Fruit fly (Drosophila melanogaster): Measurements from ENCODE around the gene promL.
A peak's percentile ranks its signal among the peaks of the same experiment; 100 is the strongest.

Gene promL

DNA sequence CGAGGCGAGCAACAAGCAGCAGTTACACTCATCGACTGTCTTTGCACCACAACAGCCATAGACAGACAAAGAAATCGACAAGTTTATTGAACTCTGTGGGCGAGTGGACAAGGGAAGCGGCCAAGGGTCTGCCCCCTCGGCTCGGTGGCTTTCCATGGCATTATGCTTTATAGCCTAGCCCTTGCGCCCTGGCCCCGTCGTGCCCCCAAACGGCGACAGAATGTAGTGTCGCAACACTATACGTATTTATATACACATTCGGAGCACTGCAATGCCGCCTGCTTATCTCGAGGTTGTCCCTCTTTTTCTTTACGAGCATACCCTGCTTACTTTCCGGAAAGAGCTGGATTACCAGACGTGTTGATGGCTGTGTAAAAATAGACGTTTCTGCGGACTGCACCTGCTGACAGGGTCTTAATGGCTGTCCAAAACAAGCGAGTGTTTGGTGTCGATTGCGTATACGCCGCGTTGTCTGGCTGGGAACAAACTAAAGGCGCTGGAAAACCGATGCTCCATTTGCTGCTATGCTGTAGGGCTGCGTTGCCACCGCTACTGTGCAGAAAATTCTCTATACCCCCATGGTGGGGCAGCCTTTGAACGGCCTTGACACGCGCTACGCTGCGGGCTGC, 4.7 kb downstream of the promL start (continued):
- TF ChIP-seq lola (GFP tag; optimal IDR thresholded peaks at IDR 0.05) (no peak), gcm2 (GFP tag; optimal IDR thresholded peaks at IDR 0.05) (no peak), gem (tag; optimal IDR thresholded peaks at IDR 0.05) (peak; percentile 54), bcd (GFP tag; optimal IDR thresholded peaks at IDR 0.05) (no peak), Fer2 (tag; optimal IDR thresholded peaks at IDR 0.05) (no peak), Bteb2 (GFP tag; optimal IDR thresholded peaks at IDR 0.05) (no peak), CG9817 (tag; optimal IDR thresholded peaks at IDR 0.05) (no peak), CG14050 (GFP tag; IDR thresholded peaks at IDR 0.05) (no peak), CG33213 (GFP tag; optimal IDR thresholded peaks at IDR 0.05) (no peak), CG11696 (GFP tag; IDR thresholded peaks at IDR 0.05) (no peak), CG10979 (tag; optimal IDR thresholded peaks at IDR 0.05) (peak; percentile 13), CG4404 (GFP tag; IDR thresholded peaks at IDR 0.05) (no peak), Lhr (GFP tag; optimal IDR thresholded peaks at IDR 0.05) (no peak), sd (tag; optimal IDR thresholded peaks at IDR 0.05) (no peak), CG7928 (GFP tag; optimal IDR thresholded peaks at IDR 0.05) (no peak), Ssrp (tag; optimal IDR thresholded peaks at IDR 0.05) (no peak), ato (GFP tag; IDR thresholded peaks at IDR 0.05; ENCODE audit: partially characterized antibody) (no peak), zf30C (GFP tag; optimal IDR thresholded peaks at IDR 0.05) (no peak), fd64A (GFP tag; optimal IDR thresholded peaks at IDR 0.05) (peak; percentile 32), CG1602 (GFP tag; optimal IDR thresholded peaks at IDR 0.05) (no peak), CG15696 (tag; optimal IDR thresholded peaks at IDR 0.05) (no peak), CG30020 (tag; optimal IDR thresholded peaks at IDR 0.05) (no peak), CG11085 (GFP tag; IDR thresholded peaks at IDR 0.05) (no peak), zen (tag; optimal IDR thresholded peaks at IDR 0.05) (no peak), ftz-f1 (GFP tag; optimal IDR thresholded peaks at IDR 0.05) (peak; percentile 79), Dll (GFP tag; IDR thresholded peaks at IDR 0.05; ENCODE audit: partially characterized antibody) (no peak), mirr (GFP tag; optimal IDR thresholded peaks at IDR 0.05) (peak; percentile 6), Dad (GFP tag; optimal IDR thresholded peaks at IDR 0.05) (no peak), CG12391 (tag; optimal IDR thresholded peaks at IDR 0.05) (no peak), Sox102F (GFP tag; optimal IDR thresholded peaks at IDR 0.05) (no peak), CG15073 (GFP tag; optimal IDR thresholded peaks at IDR 0.05) (no peak), ERR (GFP tag; optimal IDR thresholded peaks at IDR 0.05) (no peak), PHDP (tag; optimal IDR thresholded peaks at IDR 0.05) (no peak), Poxn (GFP tag; IDR thresholded peaks at IDR 0.05) (no peak), E2f2 (GFP tag; IDR thresholded peaks at IDR 0.05) (no peak), CG10321 (GFP tag; IDR thresholded peaks at IDR 0.05) (no peak), CoRest (tag; optimal IDR thresholded peaks at IDR 0.05) (no peak), Rx (GFP tag; IDR thresholded peaks at IDR 0.05) (no peak)

DNA sequence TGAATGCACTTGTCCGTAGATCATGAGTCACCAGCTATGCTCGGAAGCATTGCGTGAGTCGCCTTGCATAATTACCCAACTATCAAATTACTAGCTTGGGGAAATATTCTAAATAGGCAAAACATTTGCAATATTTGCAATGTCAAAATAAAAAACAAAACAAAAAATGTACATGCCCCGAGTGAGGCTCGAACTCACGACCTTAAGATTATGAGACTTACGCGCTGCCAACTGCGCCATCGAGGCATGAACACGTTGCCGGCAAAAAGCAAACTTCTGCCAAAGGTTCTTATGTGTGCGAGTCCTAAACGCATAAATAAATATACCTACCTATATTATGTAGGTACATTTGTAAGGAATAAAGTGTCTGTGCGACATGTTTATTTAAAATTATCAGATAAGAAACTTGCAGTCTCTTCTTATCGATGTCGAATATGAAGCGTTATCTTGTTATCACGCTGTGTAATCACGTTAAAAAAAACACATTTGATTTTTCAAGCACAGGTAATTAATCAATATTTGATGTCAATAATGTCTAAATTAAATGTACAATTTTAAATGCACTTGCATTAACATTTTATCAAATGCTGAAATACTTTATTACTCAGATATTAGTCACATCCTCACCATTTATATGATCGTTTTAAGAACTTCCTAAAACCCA, 5.6 kb downstream of the promL start:
- TF ChIP-seq cad (GFP tag; optimal IDR thresholded peaks at IDR 0.05) (no peak), CG17829 (tag; optimal IDR thresholded peaks at IDR 0.05) (no peak), CG7928 (GFP tag; optimal IDR thresholded peaks at IDR 0.05) (no peak), pho (GFP tag; optimal IDR thresholded peaks at IDR 0.05) (no peak), CG3281 (GFP tag; optimal IDR thresholded peaks at IDR 0.05) (no peak), so (GFP tag; IDR thresholded peaks at IDR 0.05) (no peak), chinmo (GFP tag; IDR thresholded peaks at IDR 0.05; ENCODE audit: partially characterized antibody) (peak; percentile 57; the same call in 1 of the 4 replicates), salm (tag; optimal IDR thresholded peaks at IDR 0.05) (no peak), exex (tag; optimal IDR thresholded peaks at IDR 0.05) (peak; percentile 34), CG7786 (GFP tag; optimal IDR thresholded peaks at IDR 0.05) (no peak), gcm (GFP tag; optimal IDR thresholded peaks at IDR 0.05) (no peak), repo (GFP tag; optimal IDR thresholded peaks at IDR 0.05) (no peak), Hey (tag; optimal IDR thresholded peaks at IDR 0.05) (no peak), slou (GFP tag; optimal IDR thresholded peaks at IDR 0.05) (no peak), CG9817 (tag; optimal IDR thresholded peaks at IDR 0.05) (no peak)
